Worm (Caenorhabditis elegans): Measurements from ENCODE around the gene F37H8.6.

DNA sequence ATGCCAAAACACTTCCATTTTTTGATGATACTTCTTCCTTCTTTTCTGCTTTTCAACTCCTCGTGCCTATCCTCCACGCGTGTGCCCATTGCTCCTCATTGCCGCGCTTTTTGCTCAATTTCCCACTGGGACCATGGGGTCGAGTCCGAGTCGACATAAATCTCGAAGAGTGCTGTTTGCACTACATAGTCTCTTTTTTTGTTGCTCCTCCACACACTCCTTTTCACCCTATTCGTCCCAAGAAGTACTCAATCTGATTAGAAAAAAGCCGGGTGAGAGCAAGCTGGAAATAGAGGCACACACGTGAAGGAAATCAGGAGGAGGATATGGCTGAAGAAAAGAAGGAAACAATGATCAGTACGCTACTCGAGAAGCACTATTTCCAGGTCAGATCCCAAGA is 34.7 kb downstream of the F37H8.6 start, which contains the start of gene arrd-6:
- TF ChIP-seq lsy-2 (tag; optimal IDR thresholded peaks at IDR 0.05) (no peak), nhr-11 (tag; optimal IDR thresholded peaks at IDR 0.05) (no peak), nhr-6 (tag; optimal IDR thresholded peaks at IDR 0.05) (no peak), elt-3 (tag; optimal IDR thresholded peaks at IDR 0.05) (no peak), aly-2 (tag; optimal IDR thresholded peaks at IDR 0.05) (no peak), R02D3.7 (tag; optimal IDR thresholded peaks at IDR 0.05) (no peak), ztf-1 (GFP tag; conservative IDR thresholded peaks at IDR 0.05) (no peak), C34F6.9 (tag; optimal IDR thresholded peaks at IDR 0.05) (no peak), blmp-1 (tag; optimal IDR thresholded peaks at IDR 0.05; ENCODE audit: insufficient read depth) (no peak), mdl-1 (tag; optimal IDR thresholded peaks at IDR 0.05) (no peak), ZK546.5 (tag; optimal IDR thresholded peaks at IDR 0.05) (no peak), ztf-4 (tag; optimal IDR thresholded peaks at IDR 0.05) (no peak)

All from whole organism, L2 larva.